Fruit fly (Drosophila melanogaster): ENCODE data around the gene Cyp4d14.

dm6 chrX:2199303-2199702, 24.2 kb upstream of the Cyp4d14 start:
- TF ChIP-seq CG8119 (GFP tag; IDR thresholded peaks at IDR 0.05) = no peak
- TF ChIP-seq Ets21C (GFP tag; optimal IDR thresholded peaks at IDR 0.05) = no peak
- no peak for TF ChIP-seq dsx (GFP tag; optimal IDR thresholded peaks at IDR 0.05; ENCODE audit: poor library complexity, severe bottlenecking)
- no peak for TF ChIP-seq CG6792 (GFP tag; optimal IDR thresholded peaks at IDR 0.05)
- no peak for TF ChIP-seq Hr38 (GFP tag; optimal IDR thresholded peaks at IDR 0.05)
- TF ChIP-seq achi (GFP tag; optimal IDR thresholded peaks at IDR 0.05) = no peak
- TF ChIP-seq dac (GFP tag; optimal IDR thresholded peaks at IDR 0.05) = no peak
- TF ChIP-seq lz (GFP tag; optimal IDR thresholded peaks at IDR 0.05) = no peak
- TF ChIP-seq CG11762 (GFP tag; optimal IDR thresholded peaks at IDR 0.05; ENCODE audit: insufficient read depth) = no peak
- no peak for TF ChIP-seq CG7368 (GFP tag; optimal IDR thresholded peaks at IDR 0.05)
- no peak for TF ChIP-seq vri (GFP tag; optimal IDR thresholded peaks at IDR 0.05)
- no peak for TF ChIP-seq CG16779 (tag; optimal IDR thresholded peaks at IDR 0.05)
- no peak for TF ChIP-seq CG6163 (GFP tag; IDR thresholded peaks at IDR 0.05)
